Worm (Caenorhabditis elegans): ENCODE data around the gene lin-26.
A peak's percentile ranks its signal among the peaks of the same experiment; 100 is the strongest.

The lin-26 gene

DNA sequence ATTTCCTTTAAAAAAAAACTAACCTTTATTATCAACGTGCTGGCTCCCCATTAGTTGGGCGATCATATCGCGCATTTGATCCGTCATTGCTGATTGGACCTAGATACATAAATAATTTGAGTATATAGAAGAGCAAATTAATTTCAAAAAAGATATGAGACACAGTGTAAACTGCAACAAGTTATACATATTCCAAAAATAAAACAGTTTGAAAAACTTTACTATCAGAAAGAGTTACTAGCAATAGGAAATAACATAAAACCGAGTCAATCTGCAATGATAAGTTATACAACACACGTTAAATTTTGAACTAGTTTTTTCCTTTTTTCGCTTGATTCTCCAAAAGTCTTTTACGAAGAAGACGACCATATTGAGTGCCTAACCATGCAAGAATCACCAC, 25.4 kb downstream of the lin-26 start, which contains the start of gene luc-7L:
TSS of gene luc-7L (minus strand) at position 101 of the 400 bp plus-strand sequence.
- TF ChIP-seq nhr-237 (tag; optimal IDR thresholded peaks at IDR 0.05) (no peak), ztf-11 (tag; optimal IDR thresholded peaks at IDR 0.05) (no peak), sem-4 (tag; optimal IDR thresholded peaks at IDR 0.05) (no peak), snpc-4 (tag; optimal IDR thresholded peaks at IDR 0.05) (no peak), nhr-25 (tag; optimal IDR thresholded peaks at IDR 0.05) (no peak), fos-1 (tag; optimal IDR thresholded peaks at IDR 0.05) (no peak), mab-5 (tag; optimal IDR thresholded peaks at IDR 0.05) (no peak), ceh-82 (tag; optimal IDR thresholded peaks at IDR 0.05) (no peak)

DNA sequence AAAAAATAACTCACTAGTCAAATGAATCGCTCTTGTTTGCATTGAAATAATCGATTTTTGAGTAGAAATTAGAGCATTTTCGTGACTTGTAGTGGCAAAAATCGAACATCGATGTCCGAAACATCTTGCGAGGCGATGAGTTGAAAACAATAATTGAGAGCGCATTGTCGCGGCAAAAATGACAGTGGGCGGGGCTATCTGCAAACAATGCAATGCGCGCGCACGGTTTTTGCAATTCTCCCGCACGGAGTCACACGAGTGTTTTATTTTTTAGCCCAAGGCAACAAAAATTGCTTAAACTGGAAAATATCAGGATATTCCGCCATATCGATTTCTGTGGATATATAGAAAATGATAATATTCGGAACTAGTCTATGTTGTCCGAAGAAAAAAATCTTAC, 26.5 kb downstream of the lin-26 start, which contains the start of gene B0495.9:
TSS of gene B0495.9 (minus strand) at position 171 of the 400 bp plus-strand sequence.
- no peak for TF ChIP-seq lin-13 (GFP tag; optimal IDR thresholded peaks at IDR 0.05)
- TF ChIP-seq sem-4 (tag; optimal IDR thresholded peaks at IDR 0.05) = peak; percentile 7
- TF ChIP-seq lin-11 (tag; optimal IDR thresholded peaks at IDR 0.05) = peak; percentile 31
- TF ChIP-seq unc-39 (tag; optimal IDR thresholded peaks at IDR 0.05) = no peak
- TF ChIP-seq alr-1 (tag; optimal IDR thresholded peaks at IDR 0.05) = no peak
- no peak for TF ChIP-seq nhr-6 (tag; optimal IDR thresholded peaks at IDR 0.05)
- no peak for TF ChIP-seq peb-1 (tag; optimal IDR thresholded peaks at IDR 0.05)
- TF ChIP-seq nhr-129 (tag; optimal IDR thresholded peaks at IDR 0.05) = peak; percentile 63
- TF ChIP-seq egl-27 (tag; optimal IDR thresholded peaks at IDR 0.05) = peak; percentile 19
- TF ChIP-seq unc-55 (GFP tag; optimal IDR thresholded peaks at IDR 0.05) = peak; percentile 68
- TF ChIP-seq C34F6.9 (tag; optimal IDR thresholded peaks at IDR 0.05) = peak; percentile 44
- TF ChIP-seq Y55F3AM.14 (GFP tag; optimal IDR thresholded peaks at IDR 0.05) = no peak
- no peak for TF ChIP-seq dmd-4 (tag; optimal IDR thresholded peaks at IDR 0.05)
- TF ChIP-seq skn-1 (tag; optimal IDR thresholded peaks at IDR 0.05) = no peak
- TF ChIP-seq ztf-4 (tag; optimal IDR thresholded peaks at IDR 0.05) = no peak
- TF ChIP-seq sma-9 (GFP tag; optimal IDR thresholded peaks at IDR 0.05) = peak; percentile 14
- no peak for TF ChIP-seq sma-9 (tag; optimal IDR thresholded peaks at IDR 0.05)
- TF ChIP-seq elt-3 (tag; optimal IDR thresholded peaks at IDR 0.05) = no peak
- no peak for TF ChIP-seq gmeb-1 (tag; optimal IDR thresholded peaks at IDR 0.05)
- no peak for TF ChIP-seq aly-2 (tag; optimal IDR thresholded peaks at IDR 0.05)
- TF ChIP-seq lsy-2 (tag; optimal IDR thresholded peaks at IDR 0.05) = peak; percentile 13 to 65
- TF ChIP-seq F13H6.1 (tag; optimal IDR thresholded peaks at IDR 0.05) = peak; percentile 51
- peak; percentile 33 for TF ChIP-seq nhr-11 (tag; optimal IDR thresholded peaks at IDR 0.05)

DNA sequence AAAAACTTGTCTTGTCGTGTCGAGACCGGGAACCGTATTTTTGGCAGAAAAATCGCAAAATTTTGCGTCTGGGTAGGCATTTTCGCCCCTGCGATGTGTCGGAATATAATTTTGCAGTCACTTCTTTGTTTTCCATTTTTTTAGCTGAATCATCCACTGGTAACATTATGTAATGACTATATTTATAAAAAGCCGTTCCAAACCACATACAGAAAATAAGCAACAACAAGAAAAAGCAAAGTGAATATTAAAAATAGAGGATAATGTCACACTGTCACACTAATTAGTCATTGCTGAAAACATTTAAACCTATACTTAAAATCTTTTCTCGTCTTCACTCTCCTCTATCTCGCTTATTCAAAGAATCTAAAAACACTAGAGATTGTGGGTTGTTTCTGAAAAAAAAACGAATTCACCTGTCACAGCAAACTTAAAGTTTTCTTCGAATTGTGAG, 27.3 kb downstream of the lin-26 start, which contains the start of gene sre-1:
TSS of gene sre-1 (plus strand) at position 404 of the 454 bp plus-strand sequence.
- no peak for TF ChIP-seq elt-1 (tag; optimal IDR thresholded peaks at IDR 0.05)
- no peak for TF ChIP-seq gmeb-1 (tag; optimal IDR thresholded peaks at IDR 0.05)
- TF ChIP-seq alr-1 (tag; optimal IDR thresholded peaks at IDR 0.05) = no peak
- TF ChIP-seq ceh-16 (tag; optimal IDR thresholded peaks at IDR 0.05) = no peak
- TF ChIP-seq lin-11 (tag; optimal IDR thresholded peaks at IDR 0.05) = no peak
- no peak for TF ChIP-seq ztf-11 (tag; optimal IDR thresholded peaks at IDR 0.05)
- TF ChIP-seq egl-27 (tag; optimal IDR thresholded peaks at IDR 0.05) = no peak
- TF ChIP-seq nhr-12 (tag; optimal IDR thresholded peaks at IDR 0.05) = no peak
- TF ChIP-seq skn-1 (tag; optimal IDR thresholded peaks at IDR 0.05) = no peak
- TF ChIP-seq zag-1 (tag; optimal IDR thresholded peaks at IDR 0.05) = no peak
- no peak for TF ChIP-seq sma-9 (GFP tag; optimal IDR thresholded peaks at IDR 0.05)
- no peak for TF ChIP-seq sma-9 (tag; optimal IDR thresholded peaks at IDR 0.05)

DNA sequence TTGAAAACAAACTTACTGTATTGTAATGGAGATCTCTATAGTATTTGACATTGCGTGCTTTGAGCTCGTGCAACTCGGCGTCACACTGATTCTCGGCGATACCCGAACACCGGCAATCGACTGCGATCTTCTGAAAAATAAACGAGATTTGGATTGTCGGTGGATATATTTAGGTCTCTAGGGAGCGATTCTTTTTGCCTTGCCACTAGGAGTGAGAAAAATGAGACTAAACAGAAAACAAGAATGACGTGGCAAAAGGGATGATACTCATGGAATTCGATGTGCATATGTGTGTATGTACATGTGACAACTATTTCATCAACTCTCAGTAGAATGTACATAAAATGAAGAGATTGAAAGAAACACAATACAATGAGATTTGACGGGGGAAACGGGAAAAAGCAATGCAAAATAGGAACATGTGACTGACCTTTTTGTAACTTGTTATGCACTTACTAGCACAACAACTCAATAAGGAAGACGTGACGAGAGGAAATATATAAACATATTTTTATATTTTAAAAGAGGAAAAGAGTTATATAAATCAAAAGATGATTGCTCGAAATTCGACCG, 32.7 kb downstream of the lin-26 start:
- no peak for TF ChIP-seq mab-5 (tag; optimal IDR thresholded peaks at IDR 0.05)
- peak; percentile 57 for TF ChIP-seq sma-9 (GFP tag; optimal IDR thresholded peaks at IDR 0.05)
- TF ChIP-seq sma-9 (tag; optimal IDR thresholded peaks at IDR 0.05) = no peak
- TF ChIP-seq lsy-2 (tag; optimal IDR thresholded peaks at IDR 0.05) = peak in 1 of 2 experiments; percentile 49
- peak; percentile 29 for TF ChIP-seq nhr-129 (tag; optimal IDR thresholded peaks at IDR 0.05)
- TF ChIP-seq crh-2 (tag; optimal IDR thresholded peaks at IDR 0.05) = peak; percentile 91
- no peak for TF ChIP-seq unc-62 (GFP tag; optimal IDR thresholded peaks at IDR 0.05)
- TF ChIP-seq unc-55 (GFP tag; optimal IDR thresholded peaks at IDR 0.05) = peak; percentile 27
- peak; percentile 76 for TF ChIP-seq C34F6.9 (tag; optimal IDR thresholded peaks at IDR 0.05)
